Fruit fly (Drosophila melanogaster) whole organism, prepupa: ENCODE results near the gene CG11668.

Source experiments
- CG10631 ChIP-seq: fragments of 200-800 bp; sonication (Bioruptor generic); optimal IDR thresholded peaks from 2 replicates; lab custom pipeline; 2016; ENCODE audit warnings: missing biosample characterization, missing genetic modification characterization
- CG10669 ChIP-seq: fragments of 200-800 bp; sonication (Bioruptor generic); optimal IDR thresholded peaks from 3 replicates; lab custom pipeline; 2018; ENCODE audit warnings: missing biosample characterization, mild to moderate bottlenecking, missing genetic modification characterization, moderate library complexity
- CG15336 ChIP-seq: fragments of 200-800 bp; sonication (Bioruptor generic); IDR thresholded peaks from 2 replicates; pipeline ENCODE4 v1.3.6; 2022; ENCODE audit warnings: missing biosample characterization, missing genetic modification characterization
- CG1621 ChIP-seq: fragments of 200-800 bp; sonication (Bioruptor generic); optimal IDR thresholded peaks from 3 replicates; lab custom pipeline; 2018; ENCODE audit warnings: missing biosample characterization, mild to moderate bottlenecking, missing genetic modification characterization
- CG16779 ChIP-seq: fragments of 200-800 bp; sonication (Bioruptor generic); optimal IDR thresholded peaks from 3 replicates; lab custom pipeline; 2017; ENCODE audit warnings: missing biosample characterization, mild to moderate bottlenecking, missing genetic modification characterization
- CG31627 ChIP-seq: fragments of 200-800 bp; sonication (Bioruptor generic); optimal IDR thresholded peaks from 3 replicates; lab custom pipeline; 2016; ENCODE audit warnings: missing biosample characterization, missing genetic modification characterization
- CG34406 ChIP-seq: fragments of 200-800 bp; sonication (Bioruptor generic); optimal IDR thresholded peaks from 3 replicates; lab custom pipeline; 2016; ENCODE audit warnings: missing biosample characterization, missing genetic modification characterization
- CG4318 ChIP-seq: fragments of 200-800 bp; sonication (Bioruptor generic); optimal IDR thresholded peaks from 3 replicates; lab custom pipeline; 2017; ENCODE audit warnings: missing biosample characterization, mild to moderate bottlenecking, missing genetic modification characterization
- CG6792 ChIP-seq: fragments of 200-800 bp; sonication (Bioruptor generic); optimal IDR thresholded peaks from 3 replicates; lab custom pipeline; 2016; ENCODE audit warnings: missing biosample characterization, missing genetic modification characterization
- CG6854 ChIP-seq: fragments of 200-800 bp; sonication (Bioruptor generic); optimal IDR thresholded peaks from 2 replicates; lab custom pipeline; 2017; ENCODE audit warnings: missing biosample characterization, mild to moderate bottlenecking, missing genetic modification characterization
- CG8319 ChIP-seq: fragments of 200-800 bp; sonication (Bioruptor generic); optimal IDR thresholded peaks from 3 replicates; lab custom pipeline; 2016; ENCODE audit warnings: missing biosample characterization, missing genetic modification characterization
- CG8632 ChIP-seq: fragments of 200-800 bp; sonication (Bioruptor generic); optimal IDR thresholded peaks from 3 replicates; lab custom pipeline; 2016; ENCODE audit warnings: missing biosample characterization, missing genetic modification characterization
- CG9139 ChIP-seq: fragments of 200-800 bp; sonication (Bioruptor generic); optimal IDR thresholded peaks from 3 replicates; lab custom pipeline; 2017; ENCODE audit warnings: missing biosample characterization, mild to moderate bottlenecking, missing genetic modification characterization
- Eip75B ChIP-seq: fragments of 200-800 bp; sonication (Bioruptor generic); optimal IDR thresholded peaks from 3 replicates; lab custom pipeline; 2016; ENCODE audit warnings: missing biosample characterization, missing genetic modification characterization
- Eip78C ChIP-seq: fragments of 200-800 bp; sonication (Bioruptor generic); peaks from one replicate; lab custom pipeline; 2016; ENCODE audit warnings: missing biosample characterization, missing genetic modification characterization
- Ets96B ChIP-seq: fragments of 200-800 bp; optimal IDR thresholded peaks from 2 replicates; lab custom pipeline; 2019; ENCODE audit warnings: missing biosample characterization, mild to moderate bottlenecking, missing genetic modification characterization, moderate library complexity
- Gug ChIP-seq: fragments of 200-800 bp; sonication (Bioruptor generic); IDR thresholded peaks from 2 replicates; pipeline ENCODE4 v1.3.6; 2022; ENCODE audit warnings: missing biosample characterization, missing genetic modification characterization
- Hr38 ChIP-seq: sonication (Bioruptor generic); optimal IDR thresholded peaks from 2 replicates; lab custom pipeline; 2016; ENCODE audit warnings: missing biosample characterization, missing genetic modification characterization
- Hr39 ChIP-seq: fragments of 200-800 bp; sonication (Bioruptor generic); optimal IDR thresholded peaks from 2 replicates; lab custom pipeline; 2016; ENCODE audit warnings: missing biosample characterization, missing genetic modification characterization
- Lpt ChIP-seq: fragments of 200-800 bp; sonication (Bioruptor generic); optimal IDR thresholded peaks from 3 replicates; lab custom pipeline; 2016; ENCODE audit warnings: missing biosample characterization, missing genetic modification characterization
- Met ChIP-seq: fragments of 200-800 bp; sonication (Bioruptor generic); optimal IDR thresholded peaks from 3 replicates; lab custom pipeline; 2016; ENCODE audit warnings: missing biosample characterization, missing genetic modification characterization
- Smox ChIP-seq: fragments of 200-800 bp; sonication (Bioruptor generic); optimal IDR thresholded peaks from 3 replicates; lab custom pipeline; 2016; ENCODE audit warnings: missing biosample characterization, missing genetic modification characterization
- Sox102F ChIP-seq: fragments of 200-800 bp; sonication (Bioruptor generic); optimal IDR thresholded peaks from 2 replicates; lab custom pipeline; 2016; ENCODE audit warnings: missing biosample characterization, mild to moderate bottlenecking, missing genetic modification characterization
- Sox15 ChIP-seq: fragments of 200-800 bp; sonication (Bioruptor generic); optimal IDR thresholded peaks from 3 replicates; lab custom pipeline; 2016; ENCODE audit warnings: missing biosample characterization, missing genetic modification characterization
- achi ChIP-seq: fragments of 200-800 bp; sonication (Bioruptor generic); optimal IDR thresholded peaks from 3 replicates; lab custom pipeline; 2016; ENCODE audit warnings: missing biosample characterization, missing genetic modification characterization
- acj6 ChIP-seq: fragments of 200-800 bp; sonication (Bioruptor generic); optimal IDR thresholded peaks from 3 replicates; lab custom pipeline; 2016; ENCODE audit warnings: missing biosample characterization, missing genetic modification characterization
- cyc ChIP-seq: fragments of 200-800 bp; sonication (Bioruptor generic); optimal IDR thresholded peaks from 3 replicates; lab custom pipeline; 2016; ENCODE audit warnings: missing biosample characterization, missing genetic modification characterization
- dac ChIP-seq: fragments of 200-800 bp; sonication (Bioruptor generic); optimal IDR thresholded peaks from 2 replicates; lab custom pipeline; 2017; ENCODE audit warnings: missing biosample characterization, mild to moderate bottlenecking, missing genetic modification characterization
- dsx ChIP-seq: fragments of 200-800 bp; optimal IDR thresholded peaks from 3 replicates; lab custom pipeline; 2019; ENCODE audit warnings: missing biosample characterization, mild to moderate bottlenecking, missing genetic modification characterization, moderate library complexity; ENCODE audit not compliant: poor library complexity, severe bottlenecking
- eg ChIP-seq: fragments of 200-800 bp; sonication (Bioruptor generic); IDR thresholded peaks from 3 replicates; pipeline ENCODE4 v1.3.6; 2022; ENCODE audit warnings: missing biosample characterization, missing genetic modification characterization
- esn ChIP-seq: fragments of 200-800 bp; sonication (Bioruptor generic); optimal IDR thresholded peaks from 2 replicates; lab custom pipeline; 2016; ENCODE audit warnings: missing biosample characterization, mild to moderate bottlenecking, missing genetic modification characterization, moderate library complexity
- fd85E ChIP-seq: fragments of 200-800 bp; sonication (Bioruptor generic); optimal IDR thresholded peaks from 3 replicates; lab custom pipeline; 2016; ENCODE audit warnings: missing biosample characterization, missing genetic modification characterization
- fkh ChIP-seq: fragments of 200-800 bp; sonication (Bioruptor generic); optimal IDR thresholded peaks from 3 replicates; lab custom pipeline; 2017; ENCODE audit warnings: missing biosample characterization, mild to moderate bottlenecking, missing genetic modification characterization, moderate library complexity
- lz ChIP-seq: fragments of 200-800 bp; sonication (Bioruptor generic); optimal IDR thresholded peaks from 3 replicates; lab custom pipeline; 2016; ENCODE audit warnings: missing biosample characterization, missing genetic modification characterization
- pdm3 ChIP-seq: fragments of 200-800 bp; sonication (Bioruptor generic); optimal IDR thresholded peaks from 3 replicates; lab custom pipeline; 2016; ENCODE audit warnings: missing biosample characterization, missing genetic modification characterization
- spab ChIP-seq: fragments of 200-800 bp; sonication (Bioruptor generic); optimal IDR thresholded peaks from 2 replicates; lab custom pipeline; 2017; ENCODE audit warnings: missing biosample characterization, mild to moderate bottlenecking, missing genetic modification characterization, missing genetic modification reagents
- svp ChIP-seq: fragments of 200-800 bp; sonication (Bioruptor generic); peaks from one replicate; lab custom pipeline; 2016; ENCODE audit warnings: missing biosample characterization, missing genetic modification characterization
- topi ChIP-seq: fragments of 200-800 bp; sonication (Bioruptor generic); optimal IDR thresholded peaks from 3 replicates; lab custom pipeline; 2016; ENCODE audit warnings: missing biosample characterization, missing genetic modification characterization
- vri ChIP-seq: fragments of 200-800 bp; sonication (Bioruptor generic); optimal IDR thresholded peaks from 3 replicates; lab custom pipeline; 2016; ENCODE audit warnings: missing biosample characterization, mild to moderate bottlenecking, missing genetic modification characterization

Gene CG11668

DNA sequence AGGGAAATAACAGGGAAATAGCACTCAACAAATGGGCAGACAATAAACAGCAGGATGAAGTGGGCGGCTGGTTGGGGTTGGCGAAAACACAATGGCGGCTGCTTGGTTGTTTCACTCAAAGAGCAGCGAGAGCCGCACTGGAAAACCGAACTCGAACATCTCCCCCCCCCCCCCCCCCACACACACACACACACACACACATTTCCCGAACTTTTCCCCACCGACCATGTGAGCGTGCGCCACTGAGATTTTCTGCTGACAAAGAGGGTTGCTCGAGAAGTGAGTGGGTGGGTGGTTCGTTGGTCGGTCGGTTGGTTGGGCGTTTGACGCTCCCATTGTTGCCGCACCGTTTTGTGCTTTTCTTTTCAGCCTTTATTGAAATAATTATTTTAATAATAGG lies 35.0 kb downstream of the CG11668 start:
- TF ChIP-seq Eip78C (GFP tag; lab: Kevin White, UChicago): peak; percentile 3
- TF ChIP-seq CG4318: no peak

DNA sequence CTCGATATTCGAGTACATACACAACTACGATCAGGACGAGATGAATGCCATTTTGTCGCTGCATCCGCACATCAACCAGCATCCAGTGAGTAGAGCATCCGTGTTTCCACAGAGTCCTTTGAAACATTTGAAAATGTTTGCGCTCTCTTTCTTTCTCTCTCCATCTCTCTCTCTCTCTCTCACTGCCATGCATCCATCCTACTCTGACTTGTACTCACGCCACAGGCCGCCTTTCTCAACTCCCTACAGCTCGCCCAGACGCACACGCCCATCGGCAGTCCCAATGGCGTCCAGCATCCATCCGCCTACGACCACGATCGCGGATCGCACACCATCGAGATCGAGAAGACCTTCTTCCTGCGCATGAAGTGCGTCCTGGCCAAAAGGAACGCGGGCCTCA lies 36.4 kb downstream of the CG11668 start:
- TF ChIP-seq fkh (GFP tag; lab: Kevin White, UChicago): no peak
- no peak for TF ChIP-seq vri
- no peak for TF ChIP-seq esn
- TF ChIP-seq CG16779 (tag; lab: Kevin White, UChicago): no peak
- no peak for TF ChIP-seq CG6854 (GFP tag; lab: Kevin White, UChicago)
- TF ChIP-seq svp (GFP tag; lab: Kevin White, UChicago): no peak
- no peak for TF ChIP-seq Met (GFP tag; lab: Kevin White, UChicago)
- no peak for TF ChIP-seq lz (GFP tag; lab: Kevin White, UChicago)
- TF ChIP-seq CG9139: no peak

DNA sequence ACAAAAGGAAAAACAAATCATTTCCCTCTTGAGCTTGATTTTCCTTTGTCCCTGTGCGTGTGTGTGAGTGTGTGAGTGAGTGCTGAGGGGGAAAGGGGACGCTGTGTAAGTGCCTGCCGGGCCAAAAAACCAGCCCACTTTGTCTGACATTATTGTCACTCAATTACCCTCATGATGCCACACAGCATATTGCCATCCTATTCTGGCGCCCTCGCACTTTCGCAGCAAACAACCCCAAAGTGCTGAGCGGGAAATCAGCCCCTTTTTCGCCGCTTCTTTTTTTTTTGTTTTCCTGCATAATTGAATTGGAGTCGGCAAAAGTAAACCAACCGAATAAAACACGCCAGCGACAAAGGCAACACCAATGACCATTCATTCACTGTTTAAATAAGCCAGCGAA lies 37.6 kb downstream of the CG11668 start:
- TF ChIP-seq Hr38 (GFP tag; lab: Kevin White, UChicago) (no peak), fd85E (GFP tag; lab: Kevin White, UChicago) (no peak), Met (GFP tag; lab: Kevin White, UChicago) (no peak), CG8319 (GFP tag; lab: Kevin White, UChicago) (no peak), acj6 (GFP tag; lab: Kevin White, UChicago) (no peak), CG10669 (GFP tag; lab: Kevin White, UChicago) (no peak), spab (no peak), dsx (GFP tag; lab: Kevin White, UChicago) (no peak), topi (GFP tag; lab: Kevin White, UChicago) (no peak), Lpt (GFP tag; lab: Kevin White, UChicago) (no peak), Ets96B (tag; lab: Kevin White, UChicago) (no peak), CG34406 (GFP tag; lab: Kevin White, UChicago) (no peak), Eip75B (GFP tag; lab: Kevin White, UChicago) (no peak), CG6792 (no peak), Sox15 (GFP tag; lab: Kevin White, UChicago) (no peak), CG9139 (no peak), CG15336 (GFP tag; lab: Robert Waterston, UW) (no peak), pdm3 (GFP tag; lab: Kevin White, UChicago) (no peak)

DNA sequence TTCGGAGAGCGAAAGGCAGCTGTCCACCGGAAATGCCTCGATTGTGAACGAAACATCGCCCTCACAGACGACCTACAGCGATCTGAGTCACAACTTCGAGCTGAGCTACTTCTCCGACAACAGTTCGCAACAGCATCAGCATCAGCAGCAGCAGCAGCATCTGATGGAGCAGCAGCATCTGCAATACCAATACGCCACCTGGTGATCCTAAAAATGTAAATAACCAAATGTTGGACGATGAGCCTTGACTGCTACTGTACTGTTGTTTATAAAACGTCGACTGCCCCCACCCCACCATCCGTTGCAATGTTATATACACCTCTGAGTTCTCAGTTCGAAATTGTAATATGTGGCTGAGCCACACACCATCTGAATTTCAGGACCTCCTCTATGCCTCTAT lies 39.1 kb downstream of the CG11668 start:
- TF ChIP-seq CG6854 (GFP tag; lab: Kevin White, UChicago) (no peak), CG4318 (no peak), CG10669 (GFP tag; lab: Kevin White, UChicago) (no peak), CG1621 (no peak), dsx (GFP tag; lab: Kevin White, UChicago) (no peak), Sox102F (GFP tag; lab: Kevin White, UChicago) (no peak), CG8632 (GFP tag; lab: Kevin White, UChicago) (no peak), spab (no peak), eg (GFP tag; lab: Robert Waterston, UW) (no peak), CG9139 (no peak), Ets96B (tag; lab: Kevin White, UChicago) (no peak), Lpt (GFP tag; lab: Kevin White, UChicago) (no peak), CG15336 (GFP tag; lab: Robert Waterston, UW) (no peak)

DNA sequence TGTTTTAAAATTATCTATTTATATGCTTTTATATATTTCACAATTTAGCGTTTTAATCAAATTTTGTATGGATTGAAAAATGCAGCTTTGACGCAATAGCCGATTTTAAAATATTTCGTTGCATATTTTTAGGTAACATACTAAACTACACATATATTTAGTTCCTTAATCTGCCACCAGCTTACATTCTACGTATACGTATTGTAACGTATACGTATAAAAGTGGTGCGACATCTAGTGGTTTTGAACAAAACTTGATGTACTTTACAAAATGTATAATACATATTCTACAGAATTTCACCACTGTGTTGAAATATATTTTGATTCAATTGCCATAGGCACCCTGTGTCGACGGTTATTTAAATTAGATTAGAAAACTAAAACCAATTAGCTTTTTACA lies 40.1 kb downstream of the CG11668 start:
- TF ChIP-seq Eip78C (GFP tag; lab: Kevin White, UChicago) (peak; percentile 61), CG31627 (GFP tag; lab: Kevin White, UChicago) (peak; percentile 51), spab (no peak), CG10631 (GFP tag; lab: Kevin White, UChicago) (no peak), svp (GFP tag; lab: Kevin White, UChicago) (peak; percentile 0), achi (GFP tag; lab: Kevin White, UChicago) (no peak), CG34406 (GFP tag; lab: Kevin White, UChicago) (no peak), Smox (no peak), CG6854 (GFP tag; lab: Kevin White, UChicago) (no peak), cyc (GFP tag; lab: Kevin White, UChicago) (peak; percentile 6), Gug (GFP tag; lab: Robert Waterston, UW) (no peak), dac (GFP tag; lab: Kevin White, UChicago) (no peak), Hr39 (GFP tag; lab: Kevin White, UChicago) (peak; percentile 50)
- TF ChIP-seq, all 60 proteins: peak for 5
